Worm (Caenorhabditis elegans) whole organism, L4/young adult: ENCODE data around the gene bre-3.

Experiments
- W03F9.2 ChIP-seq: fragments of 150-350 bp; optimal IDR thresholded peaks from 2 replicates; lab custom pipeline; 2014; ENCODE audit warnings: missing biosample characterization, missing genetic modification characterization
- dao-5 ChIP-seq: sonication (generic microtip); optimal IDR thresholded peaks from 2 replicates; lab custom pipeline; 2016; ENCODE audit warnings: missing genotype, missing genetic modification characterization, moderate library complexity, missing compliant biosample characterization
- him-1 ChIP-seq: sonication (generic microtip); optimal IDR thresholded peaks from 2 replicates; lab custom pipeline; 2016; ENCODE audit warnings: missing genotype, missing genetic modification reagents, missing genetic modification characterization, missing compliant biosample characterization

ce11 chrIII:9434999-9435398, 50.3 kb downstream of the bre-3 start:
- TF ChIP-seq W03F9.2 (tag; lab: Kevin White, UChicago) (no peak), dao-5 (tag; lab: Kevin White, UChicago) (no peak), him-1 (tag; lab: Kevin White, UChicago) (no peak)
